Fruit fly (Drosophila melanogaster) whole organism, prepupa: ENCODE measurements around the gene Tm1.

Experiments
- Blimp-1 ChIP-seq: fragments of 200-800 bp; sonication (Bioruptor generic); optimal IDR thresholded peaks from 3 replicates; lab custom pipeline; 2017; ENCODE audit warnings: missing biosample characterization, missing genetic modification characterization, mild to moderate bottlenecking, moderate library complexity, missing genetic modification reagents
- CG10631 ChIP-seq: fragments of 200-800 bp; sonication (Bioruptor generic); optimal IDR thresholded peaks from 2 replicates; lab custom pipeline; 2016; ENCODE audit warnings: missing biosample characterization, missing genetic modification characterization
- CG10669 ChIP-seq: fragments of 200-800 bp; sonication (Bioruptor generic); optimal IDR thresholded peaks from 3 replicates; lab custom pipeline; 2018; ENCODE audit warnings: missing biosample characterization, mild to moderate bottlenecking, missing genetic modification characterization, moderate library complexity
- CG11294 ChIP-seq: fragments of 200-800 bp; sonication (Bioruptor generic); IDR thresholded peaks from 2 replicates; pipeline ENCODE4 v1.3.6; 2022; ENCODE audit warnings: missing biosample characterization, missing genetic modification characterization
- CG11762 ChIP-seq: fragments of 200-800 bp; sonication (Bioruptor generic); optimal IDR thresholded peaks from 3 replicates; lab custom pipeline; 2016; ENCODE audit warnings: missing biosample characterization, missing genetic modification characterization; ENCODE audit not compliant: insufficient read depth
- CG15336 ChIP-seq: fragments of 200-800 bp; sonication (Bioruptor generic); IDR thresholded peaks from 2 replicates; pipeline ENCODE4 v1.3.6; 2022; ENCODE audit warnings: missing biosample characterization, missing genetic modification characterization
- CG1621 ChIP-seq: fragments of 200-800 bp; sonication (Bioruptor generic); optimal IDR thresholded peaks from 3 replicates; lab custom pipeline; 2018; ENCODE audit warnings: missing biosample characterization, mild to moderate bottlenecking, missing genetic modification characterization
- CG16779 ChIP-seq: fragments of 200-800 bp; sonication (Bioruptor generic); optimal IDR thresholded peaks from 3 replicates; lab custom pipeline; 2017; ENCODE audit warnings: missing biosample characterization, mild to moderate bottlenecking, missing genetic modification characterization
- CG31627 ChIP-seq: fragments of 200-800 bp; sonication (Bioruptor generic); optimal IDR thresholded peaks from 3 replicates; lab custom pipeline; 2016; ENCODE audit warnings: missing biosample characterization, missing genetic modification characterization
- CG34406 ChIP-seq: fragments of 200-800 bp; sonication (Bioruptor generic); optimal IDR thresholded peaks from 3 replicates; lab custom pipeline; 2016; ENCODE audit warnings: missing biosample characterization, missing genetic modification characterization
- CG3919 ChIP-seq: fragments of 200-800 bp; sonication (Bioruptor generic); optimal IDR thresholded peaks from 3 replicates; lab custom pipeline; 2016; ENCODE audit warnings: missing biosample characterization, missing genetic modification characterization
- CG6808 ChIP-seq: fragments of 200-800 bp; sonication (Bioruptor generic); optimal IDR thresholded peaks from 3 replicates; lab custom pipeline; 2017; ENCODE audit warnings: missing biosample characterization, missing genetic modification characterization, mild to moderate bottlenecking, moderate library complexity, missing genetic modification reagents
- CG8119 ChIP-seq: fragments of 200-800 bp; sonication (Bioruptor generic); IDR thresholded peaks from 3 replicates; pipeline ENCODE4 v1.3.6; 2022; ENCODE audit warnings: missing biosample characterization, missing genetic modification characterization
- CG9139 ChIP-seq: fragments of 200-800 bp; sonication (Bioruptor generic); optimal IDR thresholded peaks from 3 replicates; lab custom pipeline; 2017; ENCODE audit warnings: missing biosample characterization, mild to moderate bottlenecking, missing genetic modification characterization
- Eip75B ChIP-seq: fragments of 200-800 bp; sonication (Bioruptor generic); optimal IDR thresholded peaks from 3 replicates; lab custom pipeline; 2016; ENCODE audit warnings: missing biosample characterization, missing genetic modification characterization
- Ets21C ChIP-seq: fragments of 200-800 bp; sonication (Bioruptor generic); optimal IDR thresholded peaks from 3 replicates; lab custom pipeline; 2016; ENCODE audit warnings: missing biosample characterization, missing genetic modification characterization
- Hr39 ChIP-seq: fragments of 200-800 bp; sonication (Bioruptor generic); optimal IDR thresholded peaks from 2 replicates; lab custom pipeline; 2016; ENCODE audit warnings: missing biosample characterization, missing genetic modification characterization
- Hr4 ChIP-seq: fragments of 200-800 bp; sonication (Bioruptor generic); optimal IDR thresholded peaks from 3 replicates; lab custom pipeline; 2016; ENCODE audit warnings: missing biosample characterization, missing genetic modification characterization
- Lpt ChIP-seq: fragments of 200-800 bp; sonication (Bioruptor generic); optimal IDR thresholded peaks from 3 replicates; lab custom pipeline; 2016; ENCODE audit warnings: missing biosample characterization, missing genetic modification characterization
- OdsH ChIP-seq: fragments of 200-800 bp; sonication (Bioruptor generic); optimal IDR thresholded peaks from 3 replicates; lab custom pipeline; 2016; ENCODE audit warnings: missing biosample characterization, missing genetic modification characterization
- Smox ChIP-seq: fragments of 200-800 bp; sonication (Bioruptor generic); optimal IDR thresholded peaks from 3 replicates; lab custom pipeline; 2016; ENCODE audit warnings: missing biosample characterization, missing genetic modification characterization
- achi ChIP-seq: fragments of 200-800 bp; sonication (Bioruptor generic); optimal IDR thresholded peaks from 3 replicates; lab custom pipeline; 2016; ENCODE audit warnings: missing biosample characterization, missing genetic modification characterization
- acj6 ChIP-seq: fragments of 200-800 bp; sonication (Bioruptor generic); optimal IDR thresholded peaks from 3 replicates; lab custom pipeline; 2016; ENCODE audit warnings: missing biosample characterization, missing genetic modification characterization
- dac ChIP-seq: fragments of 200-800 bp; sonication (Bioruptor generic); optimal IDR thresholded peaks from 2 replicates; lab custom pipeline; 2017; ENCODE audit warnings: missing biosample characterization, mild to moderate bottlenecking, missing genetic modification characterization
- esn ChIP-seq: fragments of 200-800 bp; sonication (Bioruptor generic); optimal IDR thresholded peaks from 2 replicates; lab custom pipeline; 2016; ENCODE audit warnings: missing biosample characterization, mild to moderate bottlenecking, missing genetic modification characterization, moderate library complexity
- fd59A ChIP-seq: fragments of 200-800 bp; sonication (Bioruptor generic); optimal IDR thresholded peaks from 2 replicates; lab custom pipeline; 2017; ENCODE audit warnings: missing biosample characterization, mild to moderate bottlenecking, missing genetic modification characterization, missing genetic modification reagents
- fkh ChIP-seq: fragments of 200-800 bp; sonication (Bioruptor generic); optimal IDR thresholded peaks from 3 replicates; lab custom pipeline; 2017; ENCODE audit warnings: missing biosample characterization, mild to moderate bottlenecking, missing genetic modification characterization, moderate library complexity
- pdm3 ChIP-seq: fragments of 200-800 bp; sonication (Bioruptor generic); optimal IDR thresholded peaks from 3 replicates; lab custom pipeline; 2016; ENCODE audit warnings: missing biosample characterization, missing genetic modification characterization
- salr ChIP-seq, 2 experiments: fragments of 200-800 bp; sonication (Bioruptor generic); optimal IDR thresholded peaks; 3 replicates each; lab custom pipeline; 2016 to 2018; ENCODE audit warnings: missing biosample characterization in 2 of 2, missing genetic modification characterization in 2 of 2, mild to moderate bottlenecking in 1 of 2
- spab ChIP-seq: fragments of 200-800 bp; sonication (Bioruptor generic); optimal IDR thresholded peaks from 2 replicates; lab custom pipeline; 2017; ENCODE audit warnings: missing biosample characterization, mild to moderate bottlenecking, missing genetic modification characterization, missing genetic modification reagents
- topi ChIP-seq: fragments of 200-800 bp; sonication (Bioruptor generic); optimal IDR thresholded peaks from 3 replicates; lab custom pipeline; 2016; ENCODE audit warnings: missing biosample characterization, missing genetic modification characterization
- vri ChIP-seq: fragments of 200-800 bp; sonication (Bioruptor generic); optimal IDR thresholded peaks from 3 replicates; lab custom pipeline; 2016; ENCODE audit warnings: missing biosample characterization, mild to moderate bottlenecking, missing genetic modification characterization

Gene Tm1

DNA sequence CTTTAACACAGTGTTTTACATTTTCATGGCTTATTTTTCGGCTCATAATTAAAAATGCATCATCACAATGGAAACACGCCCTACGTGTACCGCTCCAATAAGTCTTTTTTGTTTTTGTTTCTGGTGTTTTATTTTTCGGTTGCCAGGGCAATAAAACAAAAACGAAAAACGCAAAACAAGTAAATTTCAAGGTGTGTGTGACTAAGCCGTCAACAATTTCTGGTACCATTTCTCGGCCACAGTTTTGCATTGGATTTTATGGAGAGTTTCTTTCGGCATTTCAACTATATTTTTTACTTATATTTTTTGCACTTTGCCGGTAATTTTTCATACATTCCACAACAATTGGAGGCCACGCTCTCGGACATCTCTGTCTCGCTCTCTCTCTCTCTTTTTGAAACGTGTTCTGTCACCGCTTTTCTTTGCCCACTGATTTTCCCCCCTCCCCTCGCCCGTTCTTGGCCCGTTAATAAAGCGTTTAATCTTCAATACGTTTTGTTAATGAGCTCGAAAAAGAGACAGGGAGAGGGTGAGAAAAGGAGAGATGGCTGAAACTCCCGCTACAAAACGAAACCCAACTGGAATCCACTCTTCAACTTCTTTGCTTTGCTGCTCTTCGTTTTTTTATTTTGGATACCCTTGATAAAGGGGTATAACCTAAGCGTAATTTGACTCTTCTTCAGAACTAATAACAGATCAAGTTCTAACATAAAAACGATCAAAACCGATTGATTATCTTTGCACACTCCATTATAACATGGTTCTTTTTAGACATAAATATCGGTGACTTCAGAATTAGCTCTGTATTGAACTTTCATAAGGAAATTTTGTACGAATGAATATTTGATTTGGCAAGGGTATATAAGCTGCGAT, 15.2 kb downstream of the Tm1 start (continued):
- TF ChIP-seq CG11294 (no peak), fkh (GFP tag; lab: Kevin White, UChicago) (no peak), CG3919 (GFP tag; lab: Kevin White, UChicago) (no peak), CG31627 (GFP tag; lab: Kevin White, UChicago) (no peak), vri (GFP tag; lab: Kevin White, UChicago) (peak; percentile 48), Blimp-1 (GFP tag; lab: Kevin White, UChicago) (peak; percentile 67), Eip75B (GFP tag; lab: Kevin White, UChicago) (no peak), CG9139 (GFP tag; lab: Kevin White, UChicago) (peak; percentile 1), fd59A (GFP tag; lab: Kevin White, UChicago) (no peak), topi (peak; percentile 38), salr (GFP tag; optimal IDR thresholded peaks at IDR 0.05; lab: Kevin White, UChicago) (no peak), OdsH (GFP tag; lab: Kevin White, UChicago) (no peak), CG10631 (no peak), Smox (no peak), CG11762 (GFP tag; lab: Kevin White, UChicago) (no peak), CG34406 (peak; percentile 33), acj6 (GFP tag; lab: Kevin White, UChicago) (no peak), Ets21C (GFP tag; lab: Kevin White, UChicago) (peak; percentile 32), Lpt (GFP tag; lab: Kevin White, UChicago) (no peak), CG8119 (no peak), pdm3 (no peak), achi (no peak), dac (GFP tag; lab: Kevin White, UChicago) (no peak), esn (GFP tag; lab: Kevin White, UChicago) (peak; percentile 66), Hr39 (no peak), CG1621 (tag; lab: Kevin White, UChicago) (no peak), CG10669 (no peak)

DNA sequence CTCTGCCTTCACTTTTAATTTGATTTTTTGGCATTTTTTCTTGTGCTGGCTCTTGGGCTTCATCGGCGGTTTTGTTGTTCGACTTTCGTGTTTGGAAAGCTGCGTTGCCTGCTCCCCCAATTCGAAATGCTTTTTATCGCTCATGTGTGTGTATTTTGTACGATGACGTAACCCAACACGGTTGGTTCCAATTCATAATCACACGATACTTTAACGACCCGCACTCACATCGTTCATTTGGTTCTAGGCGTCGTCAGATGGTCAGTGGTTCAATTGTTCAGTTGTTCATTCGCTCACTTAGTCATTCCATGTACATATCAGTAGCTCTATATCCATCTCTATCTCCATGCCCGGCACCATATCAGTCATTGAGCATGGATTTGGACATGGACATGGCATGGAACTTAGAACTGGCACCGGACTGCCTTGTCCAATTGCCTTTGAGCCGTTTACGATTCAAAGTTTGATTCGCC, 15.9 kb downstream of the Tm1 start:
- peak; percentile 42 for TF ChIP-seq vri (GFP tag; lab: Kevin White, UChicago)
- TF ChIP-seq Blimp-1 (GFP tag; lab: Kevin White, UChicago), result peak; percentile 17
- no peak for TF ChIP-seq CG9139 (GFP tag; lab: Kevin White, UChicago)

DNA sequence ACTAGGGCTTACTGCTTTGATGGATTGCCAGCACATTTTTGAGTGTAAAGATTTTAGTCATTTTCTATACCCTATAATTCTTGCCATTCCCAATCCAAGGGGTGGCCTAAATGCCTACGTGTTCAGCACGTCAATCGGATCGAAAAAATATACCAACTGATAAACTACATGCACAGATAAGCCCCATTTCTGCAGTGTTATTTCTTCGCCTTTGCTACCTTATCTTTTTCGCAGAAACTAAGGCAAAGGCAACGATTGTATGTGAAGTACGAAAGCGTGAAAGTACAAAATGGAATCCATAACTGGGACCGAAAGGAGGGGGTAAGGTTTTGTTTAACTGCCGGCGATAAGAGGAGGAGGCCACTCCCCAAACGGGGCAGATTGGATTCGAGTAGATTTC, 19.9 kb downstream of the Tm1 start:
- peak; percentile 83 for TF ChIP-seq vri (GFP tag; lab: Kevin White, UChicago)
- no peak for TF ChIP-seq CG15336

DNA sequence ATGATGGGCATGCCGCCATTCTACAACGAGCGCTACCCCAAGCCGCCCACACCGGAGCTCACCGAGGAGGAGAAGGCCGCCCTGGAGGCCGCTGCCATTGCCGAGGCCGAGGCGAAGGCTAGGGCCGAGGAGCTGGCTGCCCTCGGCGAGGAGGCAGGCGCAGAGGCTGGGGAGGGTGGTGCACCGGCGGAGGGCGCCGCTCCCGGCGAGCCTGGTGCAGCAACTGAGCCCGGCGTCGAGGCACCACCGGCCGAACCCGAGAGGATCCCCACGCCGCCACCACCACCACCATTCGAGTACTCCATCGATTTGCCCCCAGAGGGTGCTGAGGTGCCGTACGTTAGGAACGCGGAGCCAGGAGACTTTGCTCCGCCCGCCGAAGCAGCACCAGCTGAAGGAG, 27.2 kb downstream of the Tm1 start:
- no peak for TF ChIP-seq vri (GFP tag; lab: Kevin White, UChicago)
- no peak for TF ChIP-seq OdsH (GFP tag; lab: Kevin White, UChicago)
- no peak for TF ChIP-seq Hr4 (GFP tag; lab: Kevin White, UChicago)
- TF ChIP-seq spab (GFP tag; lab: Kevin White, UChicago), result no peak
- TF ChIP-seq, all 60 proteins: peak for 0

DNA sequence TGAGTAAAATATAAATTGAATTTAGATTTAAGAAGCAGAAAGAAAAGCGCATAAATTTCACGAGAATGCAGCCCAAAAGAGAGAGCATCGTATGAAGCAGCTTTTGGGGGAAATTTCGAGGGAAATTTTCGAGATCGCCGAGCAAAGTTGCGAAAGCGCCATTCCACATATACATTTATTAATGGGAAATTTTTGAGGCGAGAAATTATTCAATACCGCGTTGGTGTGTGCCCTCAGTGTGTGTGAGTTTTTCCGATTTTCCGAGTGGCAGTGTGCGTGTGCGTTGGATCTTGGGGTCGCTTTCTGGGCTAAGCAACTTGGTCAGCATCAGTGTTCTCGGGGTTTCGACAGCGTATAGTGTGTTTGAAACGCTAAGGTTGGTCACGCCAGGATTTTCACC, 31.9 kb downstream of the Tm1 start, which contains the start of gene Tm2:
TSS of gene Tm2 (plus strand) at position 270 of the 400 bp plus-strand sequence.
- no peak for TF ChIP-seq CG6808 (GFP tag; lab: Kevin White, UChicago)
- TF ChIP-seq CG34406, result no peak
- no peak for TF ChIP-seq CG16779 (tag; lab: Kevin White, UChicago)
- no peak for TF ChIP-seq CG31627 (GFP tag; lab: Kevin White, UChicago)
